Fruit fly (Drosophila melanogaster) S2 (cell line): Measurements from ENCODE around the gene Ak3.

Experiments used
- CG8478 ChIP-seq: fragments of >200 bp; optimal IDR thresholded peaks from 2 replicates; lab custom pipeline; 2018
- CTCF ChIP-seq, 2 experiments: fragments of >200 bp; optimal IDR thresholded peaks; 2 replicates each; lab custom pipeline; 2018

- TF ChIP-seq CTCF (optimal IDR thresholded peaks at IDR 0.05; lab: Kevin White, UChicago) (no peak), CG8478 (lab: Kevin White, UChicago) (no peak)
Measured at dm6 chr3R:10886462-10887315, 2.7 kb downstream of the Ak3 start.
